Worm (Caenorhabditis elegans) whole organism, late embryonic: Measurements from ENCODE around the gene Y51H7BR.8.
A peak's percentile ranks its signal among the peaks of the same experiment; 100 is the strongest.

ENCODE experiments used
- C08G9.2 ChIP-seq: sonication (generic microtip); optimal IDR thresholded peaks from 2 replicates; lab custom pipeline; 2016; ENCODE audit warnings: mild to moderate bottlenecking, missing genetic modification characterization, moderate library complexity, missing compliant biosample characterization
- C38D4.7 ChIP-seq: fragments of 200-800 bp; sonication (Bioruptor generic); optimal IDR thresholded peaks from 2 replicates; lab custom pipeline; 2018; ENCODE audit warnings: mild to moderate bottlenecking, missing genetic modification characterization, moderate library complexity, missing compliant biosample characterization
- K02D7.2 ChIP-seq: sonication (generic microtip); optimal IDR thresholded peaks from 2 replicates; lab custom pipeline; 2017; ENCODE audit warnings: mild to moderate bottlenecking, missing genetic modification characterization, missing compliant biosample characterization
- ahr-1 ChIP-seq: sonication (generic microtip); optimal IDR thresholded peaks from 2 replicates; lab custom pipeline; 2016; ENCODE audit warnings: missing genetic modification characterization, missing compliant biosample characterization
- ceh-14 ChIP-seq: sonication (generic microtip); optimal IDR thresholded peaks from 2 replicates; lab custom pipeline; 2016; ENCODE audit warnings: missing genotype, missing genetic modification characterization, missing compliant biosample characterization
- ceh-18 ChIP-seq: sonication (generic microtip); optimal IDR thresholded peaks from 2 replicates; lab custom pipeline; 2016; ENCODE audit warnings: missing genetic modification characterization, missing compliant biosample characterization
- ceh-19 ChIP-seq: fragments of 200-800 bp; sonication (Bioruptor generic); optimal IDR thresholded peaks from 2 replicates; lab custom pipeline; 2018; ENCODE audit warnings: mild to moderate bottlenecking, missing genetic modification characterization, missing compliant biosample characterization
- ceh-2 ChIP-seq: sonication (generic microtip); optimal IDR thresholded peaks from 2 replicates; lab custom pipeline; 2016; ENCODE audit warnings: missing genotype, missing genetic modification characterization, missing compliant biosample characterization
- ceh-24 ChIP-seq: sonication (generic microtip); optimal IDR thresholded peaks from 2 replicates; lab custom pipeline; 2016; ENCODE audit warnings: mild to moderate bottlenecking, missing genetic modification characterization, missing compliant biosample characterization
- ceh-31 ChIP-seq: sonication (generic microtip); optimal IDR thresholded peaks from 2 replicates; lab custom pipeline; 2016; ENCODE audit warnings: missing genetic modification characterization, missing compliant biosample characterization
- ceh-34 ChIP-seq: sonication (generic microtip); optimal IDR thresholded peaks from 2 replicates; lab custom pipeline; 2016; ENCODE audit warnings: mild to moderate bottlenecking, missing genetic modification characterization, missing compliant biosample characterization
- ceh-9 ChIP-seq: sonication (generic microtip); optimal IDR thresholded peaks from 2 replicates; lab custom pipeline; 2016; ENCODE audit warnings: mild to moderate bottlenecking, missing genetic modification characterization, inconsistent platforms, missing compliant biosample characterization
- che-1 ChIP-seq: sonication (generic microtip); optimal IDR thresholded peaks from 2 replicates; lab custom pipeline; 2016; ENCODE audit warnings: mild to moderate bottlenecking, missing genetic modification characterization, missing compliant biosample characterization
- dmd-4 ChIP-seq: sonication (generic microtip); optimal IDR thresholded peaks from 2 replicates; lab custom pipeline; 2016; ENCODE audit warnings: borderline replicate concordance, missing genetic modification characterization, missing compliant biosample characterization
- dve-1 ChIP-seq: sonication (generic microtip); optimal IDR thresholded peaks from 2 replicates; lab custom pipeline; 2017; ENCODE audit warnings: antibody characterized with exemption, mild to moderate bottlenecking, missing genetic modification characterization, missing compliant biosample characterization
- elt-2 ChIP-seq: sonication (generic microtip); optimal IDR thresholded peaks from 2 replicates; lab custom pipeline; 2016; ENCODE audit warnings: missing genetic modification reagents, missing genetic modification characterization, missing compliant biosample characterization
- ets-4 ChIP-seq: sonication (generic microtip); optimal IDR thresholded peaks from 2 replicates; lab custom pipeline; 2016; ENCODE audit warnings: missing genetic modification characterization, missing compliant biosample characterization
- eyg-1 ChIP-seq: sonication (generic microtip); optimal IDR thresholded peaks from 2 replicates; lab custom pipeline; 2016; ENCODE audit warnings: missing genotype, missing genetic modification characterization, missing compliant biosample characterization
- fax-1 ChIP-seq: sonication (generic microtip); optimal IDR thresholded peaks from 2 replicates; lab custom pipeline; 2016; ENCODE audit warnings: missing genotype, missing genetic modification characterization, missing compliant biosample characterization
- fkh-10 ChIP-seq: fragments of 150-350 bp; optimal IDR thresholded peaks from 2 replicates; lab custom pipeline; 2014; ENCODE audit warnings: missing biosample characterization, missing genetic modification reagents, missing genetic modification characterization
- fkh-6 ChIP-seq: sonication (generic microtip); optimal IDR thresholded peaks from 2 replicates; lab custom pipeline; 2016; ENCODE audit warnings: missing genetic modification characterization, missing compliant biosample characterization
- gmeb-2 ChIP-seq: sonication (generic microtip); optimal IDR thresholded peaks from 2 replicates; lab custom pipeline; 2016; ENCODE audit warnings: missing genetic modification characterization, inconsistent platforms, missing compliant biosample characterization
- hlh-13 ChIP-seq: fragments of 200-800 bp; sonication (Bioruptor generic); optimal IDR thresholded peaks from 2 replicates; lab custom pipeline; 2018; ENCODE audit warnings: mild to moderate bottlenecking, missing genetic modification characterization, missing compliant biosample characterization
- hlh-30 ChIP-seq: sonication (generic microtip); optimal IDR thresholded peaks from 2 replicates; lab custom pipeline; 2017; ENCODE audit warnings: antibody characterized with exemption, missing genetic modification characterization, missing compliant biosample characterization; ENCODE audit not compliant: insufficient read depth
- hlh-8 ChIP-seq: sonication (generic microtip); optimal IDR thresholded peaks from 2 replicates; lab custom pipeline; 2016; ENCODE audit warnings: missing genotype, missing genetic modification characterization, missing compliant biosample characterization
- lin-11 ChIP-seq: fragments of 200-800 bp; sonication (Bioruptor generic); optimal IDR thresholded peaks from 2 replicates; lab custom pipeline; 2018; ENCODE audit warnings: mild to moderate bottlenecking, missing genetic modification characterization, missing compliant biosample characterization
- nhr-11 ChIP-seq: fragments of 150-350 bp; optimal IDR thresholded peaks from 2 replicates; lab custom pipeline; 2014; ENCODE audit warnings: missing biosample characterization, missing genetic modification characterization
- npax-4 ChIP-seq: sonication (generic microtip); optimal IDR thresholded peaks from 2 replicates; lab custom pipeline; 2016; ENCODE audit warnings: missing genetic modification characterization, missing compliant biosample characterization
- odd-2 ChIP-seq: sonication (generic microtip); optimal IDR thresholded peaks from 2 replicates; lab custom pipeline; 2017; ENCODE audit warnings: antibody characterized with exemption, mild to moderate bottlenecking, missing genetic modification characterization, missing compliant biosample characterization
- pha-2 ChIP-seq: sonication (generic microtip); optimal IDR thresholded peaks from 2 replicates; lab custom pipeline; 2017; ENCODE audit warnings: mild to moderate bottlenecking, missing genetic modification characterization, missing compliant biosample characterization
- pha-4 ChIP-seq: fragments of 150-350 bp; optimal IDR thresholded peaks from 2 replicates; lab custom pipeline; 2018; ENCODE audit warnings: missing biosample characterization, missing genetic modification reagents, missing genetic modification characterization
- pros-1 ChIP-seq: fragments of 150-350 bp; optimal IDR thresholded peaks from 2 replicates; lab custom pipeline; 2014; ENCODE audit warnings: missing biosample characterization, missing genetic modification reagents, missing genetic modification characterization
- rnt-1 ChIP-seq: sonication (generic microtip); optimal IDR thresholded peaks from 2 replicates; lab custom pipeline; 2016; ENCODE audit warnings: missing genetic modification characterization, missing compliant biosample characterization
- sdc-2 ChIP-seq: sonication (generic microtip); optimal IDR thresholded peaks from 2 replicates; lab custom pipeline; 2016; ENCODE audit warnings: missing genotype, missing genetic modification characterization, missing compliant biosample characterization
- sox-2 ChIP-seq: fragments of 200-800 bp; sonication (Bioruptor generic); IDR thresholded peaks from 2 replicates; pipeline ENCODE4 v1.3.6; 2022; ENCODE audit warnings: missing genetic modification reagents, missing genetic modification characterization, missing compliant biosample characterization
- syd-9 ChIP-seq: sonication (generic microtip); optimal IDR thresholded peaks from 2 replicates; lab custom pipeline; 2016; ENCODE audit warnings: mild to moderate bottlenecking, missing genetic modification characterization, moderate library complexity, missing compliant biosample characterization
- tbx-2 ChIP-seq: sonication (generic microtip); optimal IDR thresholded peaks from 2 replicates; lab custom pipeline; 2016; ENCODE audit warnings: missing genetic modification characterization, missing compliant biosample characterization
- tbx-7 ChIP-seq: sonication (generic microtip); optimal IDR thresholded peaks from 2 replicates; lab custom pipeline; 2016; ENCODE audit warnings: missing genotype, missing genetic modification characterization, missing compliant biosample characterization
- unc-42 ChIP-seq: sonication (generic microtip); optimal IDR thresholded peaks from 2 replicates; lab custom pipeline; 2016; ENCODE audit warnings: missing genotype, missing genetic modification characterization, missing compliant biosample characterization
- unc-55 ChIP-seq: sonication (generic microtip); optimal IDR thresholded peaks from 2 replicates; lab custom pipeline; 2017; ENCODE audit warnings: missing biosample characterization, missing genetic modification reagents, missing genetic modification characterization
- zip-5 ChIP-seq: sonication (generic microtip); optimal IDR thresholded peaks from 2 replicates; lab custom pipeline; 2016; ENCODE audit warnings: missing genetic modification characterization, missing compliant biosample characterization
- ztf-16 ChIP-seq: sonication (generic microtip); optimal IDR thresholded peaks from 2 replicates; lab custom pipeline; 2017; ENCODE audit warnings: missing genetic modification characterization, missing compliant biosample characterization

The Y51H7BR.8 gene

ce11 chrII:1482419-1482818 lies 36.6 kb upstream of the Y51H7BR.8 start:
- no peak for TF ChIP-seq dmd-4
- TF ChIP-seq ceh-2 (tag; lab: Kevin White, UChicago) = no peak
- TF ChIP-seq hlh-8 = no peak

- TF ChIP-seq lin-11 = no peak
- no peak for TF ChIP-seq hlh-30 (tag; lab: Kevin White, UChicago)
- no peak for TF ChIP-seq ceh-14
- TF ChIP-seq pha-2 = no peak
- no peak for TF ChIP-seq tbx-7 (tag; lab: Kevin White, UChicago)
- no peak for TF ChIP-seq sdc-2 (tag; lab: Kevin White, UChicago)
- no peak for TF ChIP-seq eyg-1 (tag; lab: Kevin White, UChicago)
- no peak for TF ChIP-seq che-1 (tag; lab: Kevin White, UChicago)
- no peak for TF ChIP-seq ceh-34 (tag; lab: Kevin White, UChicago)
- no peak for TF ChIP-seq ceh-9 (tag; lab: Kevin White, UChicago)
- no peak for TF ChIP-seq ceh-18 (tag; lab: Kevin White, UChicago)
- TF ChIP-seq rnt-1 (tag; lab: Kevin White, UChicago) = no peak
- no peak for TF ChIP-seq nhr-11 (tag; lab: Kevin White, UChicago)
- no peak for TF ChIP-seq hlh-13 (GFP tag; lab: Kevin White, UChicago)
- TF ChIP-seq ets-4 (tag; lab: Kevin White, UChicago) = no peak
- no peak for TF ChIP-seq pros-1 (tag; lab: Kevin White, UChicago)
- no peak for TF ChIP-seq npax-4 (tag; lab: Kevin White, UChicago)
These were observed 28.2 kb upstream of the Y51H7BR.8 start for ce11 chrII:1490813-1491212.

- TF ChIP-seq hlh-30 (tag; lab: Kevin White, UChicago) (no peak), tbx-2 (tag; lab: Kevin White, UChicago) (peak; percentile 7), lin-11 (no peak), fkh-6 (tag; lab: Kevin White, UChicago) (no peak), hlh-13 (GFP tag; lab: Kevin White, UChicago) (no peak), C38D4.7 (GFP tag; lab: Kevin White, UChicago) (no peak), fax-1 (tag; lab: Kevin White, UChicago) (no peak), ceh-31 (tag; lab: Kevin White, UChicago) (peak; percentile 65), unc-42 (peak; percentile 60), ceh-2 (tag; lab: Kevin White, UChicago) (peak; percentile 55), ceh-34 (tag; lab: Kevin White, UChicago) (no peak), ahr-1 (tag; lab: Kevin White, UChicago) (no peak), K02D7.2 (tag; lab: Kevin White, UChicago) (no peak), fkh-10 (GFP tag; lab: Kevin White, UChicago) (no peak), odd-2 (tag; lab: Kevin White, UChicago) (no peak), zip-5 (tag; lab: Kevin White, UChicago) (peak; percentile 27), ceh-14 (peak; percentile 27), C08G9.2 (peak; percentile 30), sox-2 (GFP tag; lab: Robert Waterston, UW) (no peak), unc-55 (GFP tag; lab: Kevin White, UChicago) (no peak), elt-2 (tag; lab: Kevin White, UChicago) (peak; percentile 2), ceh-24 (no peak), ets-4 (tag; lab: Kevin White, UChicago) (peak; percentile 33)
These were observed 18.7 kb upstream of the Y51H7BR.8 start, which contains the start of gene emc-1 for ce11 chrII:1500286-1500840. Gene emc-1, minus strand, starts transcription at chrII:1500330.

- no peak for TF ChIP-seq ztf-16 (tag; lab: Kevin White, UChicago)
- TF ChIP-seq nhr-11 (tag; lab: Kevin White, UChicago) = no peak
- no peak for TF ChIP-seq tbx-2 (tag; lab: Kevin White, UChicago)
- TF ChIP-seq ceh-34 (tag; lab: Kevin White, UChicago) = no peak
- no peak for TF ChIP-seq pha-4 (tag; lab: Kevin White, UChicago)
- TF ChIP-seq ceh-19 (GFP tag; lab: Kevin White, UChicago) = no peak
- TF ChIP-seq gmeb-2 (tag; lab: Kevin White, UChicago) = no peak
- no peak for TF ChIP-seq dve-1 (tag; lab: Kevin White, UChicago)
- TF ChIP-seq K02D7.2 (tag; lab: Kevin White, UChicago) = no peak
- no peak for TF ChIP-seq syd-9 (tag; lab: Kevin White, UChicago)
These were observed 18.1 kb upstream of the Y51H7BR.8 start for ce11 chrII:1500959-1501358.
